Worm (Caenorhabditis elegans) whole organism, L3 larva: Measurements from ENCODE around the gene nep-11.

Experiments used
- R02D3.7 ChIP-seq: fragments of 150-350 bp; optimal IDR thresholded peaks from 2 replicates; lab custom pipeline; 2014; ENCODE audit warnings: missing biosample characterization, missing genetic modification characterization
- ZK546.5 ChIP-seq: sonication (generic microtip); optimal IDR thresholded peaks from 2 replicates; lab custom pipeline; 2017; ENCODE audit warnings: missing biosample characterization, missing genetic modification characterization
- ama-1 ChIP-seq: fragments of 150-350 bp; optimal IDR thresholded peaks from 2 replicates; lab custom pipeline; 2018
- ceh-16 ChIP-seq: sonication (generic microtip); optimal IDR thresholded peaks from 2 replicates; lab custom pipeline; 2017; ENCODE audit warnings: missing biosample characterization, missing genetic modification characterization
- ceh-82 ChIP-seq: fragments of 150-350 bp; optimal IDR thresholded peaks from 2 replicates; lab custom pipeline; 2014; ENCODE audit warnings: missing biosample characterization, missing genetic modification characterization
- ceh-9 ChIP-seq: sonication (generic microtip); optimal IDR thresholded peaks from 2 replicates; lab custom pipeline; 2018; ENCODE audit warnings: missing biosample characterization, missing genetic modification characterization
- daf-12 ChIP-seq: fragments of 150-350 bp; optimal IDR thresholded peaks from 2 replicates; lab custom pipeline; 2014; ENCODE audit warnings: missing biosample characterization, missing genetic modification reagents, missing genetic modification characterization
- egl-27 ChIP-seq: sonication (generic microtip); optimal IDR thresholded peaks from 4 replicates; lab custom pipeline; 2017; ENCODE audit warnings: missing biosample characterization, missing genetic modification reagents, missing genetic modification characterization
- egl-5 ChIP-seq: fragments of 150-350 bp; optimal IDR thresholded peaks from 2 replicates; lab custom pipeline; 2017; ENCODE audit warnings: missing biosample characterization, missing genetic modification reagents, missing genetic modification characterization, inconsistent platforms
- elt-1 ChIP-seq: fragments of 150-350 bp; optimal IDR thresholded peaks from 2 replicates; lab custom pipeline; 2014; ENCODE audit warnings: missing biosample characterization, missing genetic modification characterization
- elt-2 ChIP-seq: sonication (generic microtip); optimal IDR thresholded peaks from 2 replicates; lab custom pipeline; 2016; ENCODE audit warnings: missing genetic modification reagents, mild to moderate bottlenecking, missing genetic modification characterization, missing compliant biosample characterization
- elt-3 ChIP-seq, 3 experiments: fragments of 150-350 bp in 1 of 3; sonication (generic microtip) in 2 of 3; optimal IDR thresholded peaks; 2 replicates in 2 of 3; 4 replicates in 1 of 3; lab custom pipeline; 2014 to 2017; ENCODE audit warnings: missing biosample characterization in 3 of 3, missing genetic modification characterization in 3 of 3
- eor-1 ChIP-seq, 2 experiments: fragments of 150-350 bp; optimal IDR thresholded peaks; 2 replicates each; lab custom pipeline; 2014 to 2018; ENCODE audit warnings: missing biosample characterization in 2 of 2, missing genetic modification characterization in 2 of 2
- fkh-10 ChIP-seq: sonication (generic microtip); optimal IDR thresholded peaks from 2 replicates; lab custom pipeline; 2017; ENCODE audit warnings: missing biosample characterization, missing genetic modification reagents, missing genetic modification characterization
- fkh-2 ChIP-seq: fragments of 150-350 bp; optimal IDR thresholded peaks from 2 replicates; lab custom pipeline; 2014; ENCODE audit warnings: missing biosample characterization, missing genetic modification reagents, missing genetic modification characterization
- fos-1 ChIP-seq: fragments of 150-350 bp; optimal IDR thresholded peaks from 2 replicates; lab custom pipeline; 2014; ENCODE audit warnings: missing biosample characterization, missing genetic modification characterization
- hmg-11 ChIP-seq: sonication (generic microtip); optimal IDR thresholded peaks from 2 replicates; lab custom pipeline; 2016; ENCODE audit warnings: missing genetic modification characterization, missing compliant biosample characterization
- jun-1 ChIP-seq: fragments of 150-350 bp; optimal IDR thresholded peaks from 2 replicates; lab custom pipeline; 2014; ENCODE audit warnings: missing biosample characterization, missing genetic modification reagents, missing genetic modification characterization
- lin-39 ChIP-seq: fragments of 150-350 bp; optimal IDR thresholded peaks from 2 replicates; lab custom pipeline; 2018; ENCODE audit warnings: missing biosample characterization, missing genetic modification reagents, missing genetic modification characterization
- lsy-12 ChIP-seq: sonication (generic microtip); optimal IDR thresholded peaks from 2 replicates; lab custom pipeline; 2016; ENCODE audit warnings: mild to moderate bottlenecking, missing genetic modification characterization, missing compliant biosample characterization
- mdl-1 ChIP-seq: fragments of 150-350 bp; optimal IDR thresholded peaks from 2 replicates; lab custom pipeline; 2014; ENCODE audit warnings: missing biosample characterization, missing genetic modification characterization
- mml-1 ChIP-seq: fragments of 150-350 bp; sonication (generic microtip); optimal IDR thresholded peaks from 3 replicates; lab custom pipeline; 2014; ENCODE audit warnings: missing biosample characterization, missing genetic modification characterization
- nfya-1 ChIP-seq: sonication (generic microtip); optimal IDR thresholded peaks from 2 replicates; lab custom pipeline; 2017; ENCODE audit warnings: missing genetic modification characterization, mild to moderate bottlenecking, missing compliant biosample characterization, antibody characterized with exemption, moderate library complexity; ENCODE audit not compliant: insufficient read depth
- nhr-12 ChIP-seq: fragments of 150-350 bp; optimal IDR thresholded peaks from 2 replicates; lab custom pipeline; 2014; ENCODE audit warnings: missing biosample characterization, missing genetic modification characterization
- nhr-237 ChIP-seq: fragments of 150-350 bp; optimal IDR thresholded peaks from 2 replicates; lab custom pipeline; 2014; ENCODE audit warnings: missing biosample characterization, missing genetic modification characterization
- nhr-25 ChIP-seq: sonication (generic microtip); optimal IDR thresholded peaks from 2 replicates; lab custom pipeline; 2017; ENCODE audit warnings: missing biosample characterization, missing genetic modification characterization
- nhr-28 ChIP-seq: fragments of 150-350 bp; optimal IDR thresholded peaks from 2 replicates; lab custom pipeline; 2014; ENCODE audit warnings: missing biosample characterization, missing genetic modification characterization
- nhr-43 ChIP-seq: sonication (generic microtip); optimal IDR thresholded peaks from 2 replicates; lab custom pipeline; 2016; ENCODE audit warnings: mild to moderate bottlenecking, missing genetic modification characterization, missing compliant biosample characterization; ENCODE audit not compliant: poor library complexity, severe bottlenecking
- nhr-67 ChIP-seq: fragments of 150-350 bp; optimal IDR thresholded peaks from 2 replicates; lab custom pipeline; 2014; ENCODE audit warnings: missing biosample characterization, missing genetic modification characterization
- nhr-76 ChIP-seq: fragments of 150-350 bp; sonication (generic microtip); optimal IDR thresholded peaks from 5 replicates; lab custom pipeline; 2014; ENCODE audit warnings: missing biosample characterization, missing genetic modification characterization
- nhr-77 ChIP-seq: fragments of 150-350 bp; optimal IDR thresholded peaks from 2 replicates; lab custom pipeline; 2014; ENCODE audit warnings: missing biosample characterization, missing genetic modification characterization
- pqm-1 ChIP-seq: fragments of 150-350 bp; optimal IDR thresholded peaks from 2 replicates; lab custom pipeline; 2017; ENCODE audit warnings: missing biosample characterization, missing genetic modification characterization, inconsistent platforms
- sea-2 ChIP-seq: fragments of 150-350 bp; sonication (generic microtip); optimal IDR thresholded peaks from 4 replicates; lab custom pipeline; 2014; ENCODE audit warnings: missing biosample characterization, missing genetic modification reagents, missing genetic modification characterization
- skn-1 ChIP-seq: fragments of 150-350 bp; optimal IDR thresholded peaks from 2 replicates; lab custom pipeline; 2014; ENCODE audit warnings: missing biosample characterization, missing genetic modification characterization
- snpc-4 ChIP-seq: fragments of 150-350 bp; optimal IDR thresholded peaks from 2 replicates; lab custom pipeline; 2014; ENCODE audit warnings: missing biosample characterization, missing genetic modification characterization
- tbx-2 ChIP-seq: sonication (generic microtip); optimal IDR thresholded peaks from 2 replicates; lab custom pipeline; 2016; ENCODE audit warnings: mild to moderate bottlenecking, missing genetic modification characterization, missing compliant biosample characterization
- unc-62 ChIP-seq: fragments of 150-350 bp; sonication (generic microtip); optimal IDR thresholded peaks from 4 replicates; lab custom pipeline; 2014; ENCODE audit warnings: missing biosample characterization, missing genetic modification reagents, missing genetic modification characterization
- zag-1 ChIP-seq: fragments of 150-350 bp; optimal IDR thresholded peaks from 2 replicates; lab custom pipeline; 2014; ENCODE audit warnings: missing biosample characterization, missing genetic modification characterization
- ztf-11 ChIP-seq: fragments of 150-350 bp; optimal IDR thresholded peaks from 2 replicates; lab custom pipeline; 2014; ENCODE audit warnings: missing biosample characterization, missing genetic modification characterization
- ztf-4 ChIP-seq: fragments of 150-350 bp; optimal IDR thresholded peaks from 2 replicates; lab custom pipeline; 2014; ENCODE audit warnings: missing biosample characterization, missing genetic modification characterization

The nep-11 gene

ce11 chrII:3443154-3443553 is 17.8 kb upstream of the nep-11 start, which contains the start of gene C16C8.22:
Gene C16C8.22, minus strand, starts transcription at chrII:3443254.
- TF ChIP-seq skn-1 (no peak), jun-1 (tag; lab: Kevin White, UChicago) (no peak), daf-12 (tag; lab: Kevin White, UChicago) (no peak), lsy-12 (no peak), fkh-2 (no peak), ama-1 (lab: Kevin White, UChicago) (no peak), nhr-25 (no peak), egl-5 (tag; lab: Kevin White, UChicago) (no peak), nhr-76 (tag; lab: Kevin White, UChicago) (no peak), R02D3.7 (tag; lab: Kevin White, UChicago) (no peak), lin-39 (no peak)

ce11 chrII:3441377-3441776 is 16.0 kb upstream of the nep-11 start, which contains the start of gene C16C8.27:
Gene C16C8.27, plus strand, starts transcription at chrII:3441677.
- TF ChIP-seq ztf-11 (tag; lab: Kevin White, UChicago) (no peak), lin-39 (no peak), ceh-82 (tag; lab: Kevin White, UChicago) (no peak), zag-1 (tag; lab: Kevin White, UChicago) (no peak), mml-1 (no peak), fkh-10 (no peak), jun-1 (tag; lab: Kevin White, UChicago) (no peak), egl-27 (tag; lab: Kevin White, UChicago) (no peak)

- no peak for TF ChIP-seq hmg-11
- no peak for TF ChIP-seq fkh-10
- no peak for TF ChIP-seq fkh-2
- no peak for TF ChIP-seq nhr-43 (tag; lab: Kevin White, UChicago)
- TF ChIP-seq skn-1, result no peak
- no peak for TF ChIP-seq lin-39
- no peak for TF ChIP-seq ceh-9
- TF ChIP-seq ztf-4 (tag; lab: Kevin White, UChicago), result no peak
- TF ChIP-seq sea-2 (GFP tag; lab: Kevin White, UChicago), result no peak
- TF ChIP-seq mdl-1 (tag; lab: Kevin White, UChicago), result no peak
- no peak for TF ChIP-seq ZK546.5 (tag; lab: Kevin White, UChicago)
- TF ChIP-seq nhr-237, result no peak
- no peak for TF ChIP-seq nhr-12 (tag; lab: Kevin White, UChicago)
- TF ChIP-seq unc-62 (GFP tag; lab: Kevin White, UChicago), result no peak
- no peak for TF ChIP-seq ceh-82 (tag; lab: Kevin White, UChicago)
- no peak for TF ChIP-seq egl-27 (tag; lab: Kevin White, UChicago)
- no peak for TF ChIP-seq nhr-77
- TF ChIP-seq nhr-67 (tag; lab: Kevin White, UChicago), result no peak
- TF ChIP-seq nfya-1 (tag; lab: Kevin White, UChicago), result no peak
Measured at ce11 chrII:3440641-3440926, 15.3 kb upstream of the nep-11 start, which contains the start of gene C16C8.17. Gene C16C8.17, plus strand, starts transcription at chrII:3440827.

ce11 chrII:3439842-3440640 is 14.7 kb upstream of the nep-11 start:
- TF ChIP-seq pqm-1 (tag; lab: Kevin White, UChicago), result peak; percentile 57
- TF ChIP-seq snpc-4, result peak; percentile 57
- no peak for TF ChIP-seq jun-1 (tag; lab: Kevin White, UChicago)
- TF ChIP-seq nhr-237, result no peak
- no peak for TF ChIP-seq ztf-11 (tag; lab: Kevin White, UChicago)
- TF ChIP-seq elt-2 (tag; lab: Kevin White, UChicago), result peak; percentile 89

- TF ChIP-seq fkh-10 (no peak), lin-39 (peak; percentile 56), elt-3 (tag; optimal IDR thresholded peaks at IDR 0.05; lab: Kevin White, UChicago) (no peak), unc-62 (GFP tag; lab: Kevin White, UChicago) (no peak), R02D3.7 (tag; lab: Kevin White, UChicago) (no peak), ceh-16 (tag; lab: Kevin White, UChicago) (no peak), ama-1 (lab: Kevin White, UChicago) (no peak), pqm-1 (tag; lab: Kevin White, UChicago) (peak; percentile 69), elt-2 (tag; lab: Kevin White, UChicago) (peak; percentile 96), ztf-11 (tag; lab: Kevin White, UChicago) (no peak), egl-27 (tag; lab: Kevin White, UChicago) (no peak), hmg-11 (no peak), fkh-2 (no peak), nhr-25 (no peak), jun-1 (tag; lab: Kevin White, UChicago) (no peak), snpc-4 (no peak), nhr-67 (tag; lab: Kevin White, UChicago) (no peak), nfya-1 (tag; lab: Kevin White, UChicago) (peak; percentile 15), ztf-4 (tag; lab: Kevin White, UChicago) (no peak), mml-1 (no peak), skn-1 (no peak), nhr-28 (tag; lab: Kevin White, UChicago) (no peak), ZK546.5 (tag; lab: Kevin White, UChicago) (no peak), sea-2 (GFP tag; lab: Kevin White, UChicago) (no peak), fos-1 (tag; lab: Kevin White, UChicago) (no peak), eor-1 (tag; optimal IDR thresholded peaks at IDR 0.05; lab: Kevin White, UChicago) (no peak), tbx-2 (no peak), elt-1 (tag; lab: Kevin White, UChicago) (no peak), mdl-1 (tag; lab: Kevin White, UChicago) (no peak), nhr-43 (tag; lab: Kevin White, UChicago) (no peak)
Measured at ce11 chrII:3439244-3439698, 13.9 kb upstream of the nep-11 start.
